Fruit fly (Drosophila melanogaster) whole organism, embryonic: Measurements from ENCODE around the gene CG33346.

Experiments used
- Abd-B ChIP-seq: fragments of 200-800 bp; sonication (Bioruptor generic); optimal IDR thresholded peaks from 2 replicates; lab custom pipeline; 2018; ENCODE audit warnings: missing biosample characterization, mild to moderate bottlenecking, missing genetic modification characterization, moderate library complexity
- B-H2 ChIP-seq: fragments of 200-800 bp; sonication (Bioruptor generic); optimal IDR thresholded peaks from 2 replicates; lab custom pipeline; 2018; ENCODE audit warnings: missing biosample characterization, mild to moderate bottlenecking, missing genetic modification characterization
- Bdp1 ChIP-seq: fragments of 200-800 bp; sonication (Bioruptor generic); optimal IDR thresholded peaks from 3 replicates; lab custom pipeline; 2016; ENCODE audit warnings: missing biosample characterization, missing genetic modification characterization
- CG10147 ChIP-seq: fragments of 200-800 bp; sonication (Bioruptor generic); optimal IDR thresholded peaks from 2 replicates; lab custom pipeline; 2019; ENCODE audit warnings: missing biosample characterization, mild to moderate bottlenecking, missing genetic modification characterization, moderate library complexity
- CG10209 ChIP-seq: fragments of 200-800 bp; sonication (Bioruptor generic); optimal IDR thresholded peaks from 3 replicates; lab custom pipeline; 2017; ENCODE audit warnings: missing biosample characterization, mild to moderate bottlenecking, missing genetic modification characterization, missing genetic modification reagents
- CG1024 ChIP-seq: fragments of 200-800 bp; sonication (Bioruptor generic); IDR thresholded peaks from 2 replicates; pipeline ENCODE4 v1.3.6; 2022; ENCODE audit warnings: missing biosample characterization, missing genetic modification characterization
- CG10979 ChIP-seq: fragments of 200-800 bp; sonication (Bioruptor generic); optimal IDR thresholded peaks from 2 replicates; lab custom pipeline; 2018; ENCODE audit warnings: missing biosample characterization, mild to moderate bottlenecking, missing genetic modification characterization, moderate library complexity
- CG12236 ChIP-seq: fragments of 200-800 bp; sonication (Bioruptor generic); optimal IDR thresholded peaks from 2 replicates; lab custom pipeline; 2016; ENCODE audit warnings: missing biosample characterization, missing genetic modification characterization
- CG17568 ChIP-seq: fragments of 200-800 bp; sonication (Bioruptor generic); optimal IDR thresholded peaks from 2 replicates; lab custom pipeline; 2018; ENCODE audit warnings: missing biosample characterization, mild to moderate bottlenecking, missing genetic modification characterization, moderate library complexity
- CG17802 ChIP-seq: fragments of 200-800 bp; sonication (Bioruptor generic); optimal IDR thresholded peaks from 2 replicates; lab custom pipeline; 2018; ENCODE audit warnings: missing biosample characterization, mild to moderate bottlenecking, missing genetic modification characterization, moderate library complexity
- CG2202 ChIP-seq: fragments of 200-800 bp; sonication (Bioruptor generic); optimal IDR thresholded peaks from 2 replicates; lab custom pipeline; 2018; ENCODE audit warnings: missing biosample characterization, mild to moderate bottlenecking, missing genetic modification characterization
- CG2678 ChIP-seq: fragments of 200-800 bp; sonication (Bioruptor generic); optimal IDR thresholded peaks from 3 replicates; lab custom pipeline; 2019; ENCODE audit warnings: missing biosample characterization, mild to moderate bottlenecking, missing genetic modification characterization, moderate library complexity
- CG30431 ChIP-seq: fragments of 200-800 bp; sonication (Bioruptor generic); optimal IDR thresholded peaks from 2 replicates; lab custom pipeline; 2017; ENCODE audit warnings: missing biosample characterization, missing genetic modification characterization
- CG33557 ChIP-seq: fragments of 200-800 bp; sonication (Bioruptor generic); optimal IDR thresholded peaks from 2 replicates; lab custom pipeline; 2019; ENCODE audit warnings: missing biosample characterization, mild to moderate bottlenecking, missing genetic modification characterization, moderate library complexity
- CG4282 ChIP-seq: fragments of 200-800 bp; sonication (Bioruptor generic); optimal IDR thresholded peaks from 2 replicates; lab custom pipeline; 2016; ENCODE audit warnings: missing biosample characterization, missing genetic modification characterization
- CG4424 ChIP-seq: fragments of 200-800 bp; sonication (Bioruptor generic); optimal IDR thresholded peaks from 3 replicates; lab custom pipeline; 2016; ENCODE audit warnings: missing biosample characterization, missing genetic modification characterization
- CG6683 ChIP-seq: fragments of 200-800 bp; sonication (Bioruptor generic); optimal IDR thresholded peaks from 2 replicates; lab custom pipeline; 2017; ENCODE audit warnings: missing biosample characterization, mild to moderate bottlenecking, missing genetic modification characterization, missing genetic modification reagents
- CG6689 ChIP-seq: fragments of 200-800 bp; sonication (Bioruptor generic); IDR thresholded peaks from 2 replicates; pipeline ENCODE4 v1.3.6; 2022; ENCODE audit warnings: missing biosample characterization, missing genetic modification characterization
- CG7745 ChIP-seq: fragments of 200-800 bp; sonication (Bioruptor generic); optimal IDR thresholded peaks from 2 replicates; lab custom pipeline; 2018; ENCODE audit warnings: missing biosample characterization, mild to moderate bottlenecking, missing genetic modification characterization, moderate library complexity
- CG7839 ChIP-seq: fragments of 200-800 bp; sonication (Bioruptor generic); optimal IDR thresholded peaks from 3 replicates; lab custom pipeline; 2018; ENCODE audit warnings: missing biosample characterization, mild to moderate bottlenecking, missing genetic modification characterization, moderate library complexity
- CG8924 ChIP-seq: fragments of 200-800 bp; optimal IDR thresholded peaks from 3 replicates; lab custom pipeline; 2019; ENCODE audit warnings: missing biosample characterization, mild to moderate bottlenecking, missing genetic modification characterization, moderate library complexity
- CG9876 ChIP-seq: fragments of 200-800 bp; sonication (Bioruptor generic); optimal IDR thresholded peaks from 2 replicates; lab custom pipeline; 2016; ENCODE audit warnings: missing biosample characterization, missing genetic modification characterization
- Chrac-16 ChIP-seq: fragments of 200-800 bp; sonication (Bioruptor generic); optimal IDR thresholded peaks from 3 replicates; lab custom pipeline; 2016; ENCODE audit warnings: missing biosample characterization, missing genetic modification characterization
- Dip3 ChIP-seq: fragments of 200-800 bp; sonication (Bioruptor generic); optimal IDR thresholded peaks from 3 replicates; lab custom pipeline; 2016; ENCODE audit warnings: missing biosample characterization, missing genetic modification characterization
- E2f2 ChIP-seq: fragments of 200-800 bp; sonication (Bioruptor generic); IDR thresholded peaks from 2 replicates; pipeline ENCODE4 v1.3.6; 2022; ENCODE audit warnings: missing biosample characterization, missing genetic modification characterization
- HmgD ChIP-seq: fragments of 200-800 bp; sonication (Bioruptor generic); optimal IDR thresholded peaks from 3 replicates; lab custom pipeline; 2016; ENCODE audit warnings: missing biosample characterization, missing genetic modification characterization
- Hmx ChIP-seq: fragments of 200-800 bp; sonication (Bioruptor generic); optimal IDR thresholded peaks from 2 replicates; lab custom pipeline; 2016; ENCODE audit warnings: missing biosample characterization, missing genetic modification characterization
- Hr51 ChIP-seq, 2 experiments: fragments of 200-800 bp; sonication (Bioruptor generic); optimal IDR thresholded peaks; 2 replicates in 1 of 2; 3 replicates in 1 of 2; lab custom pipeline; 2016 to 2018; ENCODE audit warnings: missing biosample characterization in 2 of 2, missing genetic modification characterization in 2 of 2, mild to moderate bottlenecking in 1 of 2, moderate library complexity in 1 of 2
- Hsf ChIP-seq: fragments of 200-800 bp; sonication (Bioruptor generic); optimal IDR thresholded peaks from 3 replicates; lab custom pipeline; 2016; ENCODE audit warnings: missing biosample characterization, missing genetic modification characterization
- Lim3 ChIP-seq: fragments of 200-800 bp; sonication (Bioruptor generic); IDR thresholded peaks from 2 replicates; pipeline ENCODE4 v1.3.6; 2022; ENCODE audit warnings: missing biosample characterization, missing genetic modification characterization
- Myb ChIP-seq: fragments of 200-800 bp; sonication (Bioruptor generic); optimal IDR thresholded peaks from 2 replicates; lab custom pipeline; 2016; ENCODE audit warnings: missing biosample characterization, missing genetic modification characterization
- NC2β ChIP-seq: fragments of 200-800 bp; sonication (Bioruptor generic); optimal IDR thresholded peaks from 2 replicates; lab custom pipeline; 2016; ENCODE audit warnings: missing biosample characterization, missing genetic modification characterization
- Oaz ChIP-seq: fragments of 200-800 bp; sonication (Bioruptor generic); IDR thresholded peaks from 2 replicates; pipeline ENCODE4 v1.3.6; 2022; ENCODE audit warnings: missing biosample characterization, missing genetic modification characterization
- Pdp1 ChIP-seq, 2 experiments: fragments of 200-800 bp; sonication (Bioruptor generic); optimal IDR thresholded peaks; 3 replicates each; lab custom pipeline; 2016; ENCODE audit warnings: missing biosample characterization in 2 of 2, missing genetic modification characterization in 2 of 2, mild to moderate bottlenecking in 1 of 2, moderate library complexity in 1 of 2
- Stat92E ChIP-seq, 3 experiments: fragments of >200 bp in 2 of 3; fragments of 200-800 bp in 1 of 3; sonication (Bioruptor generic) in 1 of 3; optimal IDR thresholded peaks; 2 replicates each; lab custom pipeline; 2017 to 2019; ENCODE audit warnings: missing biosample characterization in 3 of 3, missing genetic modification characterization in 3 of 3, mild to moderate bottlenecking in 1 of 3, moderate library complexity in 1 of 3
- Xrp1 ChIP-seq: fragments of 200-800 bp; sonication (Bioruptor generic); IDR thresholded peaks from 2 replicates; pipeline ENCODE4 v1.3.6; 2022; ENCODE audit warnings: missing biosample characterization, missing genetic modification characterization
- ci ChIP-seq: fragments of 200-800 bp; sonication (Bioruptor generic); IDR thresholded peaks from 3 replicates; pipeline ENCODE4 v1.3.6; 2022; ENCODE audit warnings: missing biosample characterization, missing genetic modification characterization
- ems ChIP-seq: fragments of 200-800 bp; sonication (Bioruptor generic); optimal IDR thresholded peaks from 3 replicates; lab custom pipeline; 2016; ENCODE audit warnings: missing biosample characterization, missing genetic modification characterization
- eyg ChIP-seq: fragments of 200-800 bp; sonication (Bioruptor generic); optimal IDR thresholded peaks from 3 replicates; lab custom pipeline; 2016; ENCODE audit warnings: missing biosample characterization, missing genetic modification characterization
- fu2 ChIP-seq: fragments of 200-800 bp; sonication (Bioruptor generic); optimal IDR thresholded peaks from 2 replicates; lab custom pipeline; 2016; ENCODE audit warnings: missing biosample characterization, missing genetic modification characterization
- gem ChIP-seq: fragments of 200-800 bp; sonication (Bioruptor generic); optimal IDR thresholded peaks from 2 replicates; lab custom pipeline; 2019; ENCODE audit warnings: missing biosample characterization, mild to moderate bottlenecking, missing genetic modification characterization, moderate library complexity
- gt ChIP-seq: fragments of 200-800 bp; sonication (Bioruptor generic); IDR thresholded peaks from 2 replicates; pipeline ENCODE4 v1.3.6; 2022; ENCODE audit warnings: missing biosample characterization, missing genetic modification characterization
- lola ChIP-seq, 3 experiments: fragments of >200 bp in 2 of 3; fragments of 200-800 bp in 1 of 3; sonication (Bioruptor generic) in 1 of 3; optimal IDR thresholded peaks; 2 replicates each; lab custom pipeline; 2017 to 2019; ENCODE audit warnings: missing biosample characterization in 3 of 3, missing genetic modification characterization in 3 of 3, mild to moderate bottlenecking in 1 of 3, moderate library complexity in 1 of 3
- nerfin-1 ChIP-seq: fragments of 200-800 bp; sonication (Bioruptor generic); optimal IDR thresholded peaks from 3 replicates; lab custom pipeline; 2019; ENCODE audit warnings: missing biosample characterization, mild to moderate bottlenecking, missing genetic modification characterization, moderate library complexity
- nerfin-2 ChIP-seq: fragments of 200-800 bp; sonication (Bioruptor generic); IDR thresholded peaks from 2 replicates; pipeline ENCODE4 v1.3.6; 2022; ENCODE audit warnings: missing biosample characterization, missing genetic modification characterization; ENCODE audit not compliant: partially characterized antibody
- onecut ChIP-seq: fragments of 200-800 bp; sonication (Bioruptor generic); IDR thresholded peaks from 2 replicates; pipeline ENCODE4 v1.3.6; 2022; ENCODE audit warnings: missing biosample characterization, missing genetic modification characterization
- pros ChIP-seq: fragments of 200-800 bp; sonication (Bioruptor generic); optimal IDR thresholded peaks from 3 replicates; lab custom pipeline; 2019; ENCODE audit warnings: missing biosample characterization, mild to moderate bottlenecking, missing genetic modification characterization, moderate library complexity
- ranshi ChIP-seq: fragments of 200-800 bp; sonication (Bioruptor generic); IDR thresholded peaks from 2 replicates; pipeline ENCODE4 v1.3.6; 2022; ENCODE audit warnings: missing biosample characterization, missing genetic modification characterization
- slou ChIP-seq: fragments of 200-800 bp; sonication (Bioruptor generic); optimal IDR thresholded peaks from 3 replicates; lab custom pipeline; 2016; ENCODE audit warnings: missing biosample characterization, missing genetic modification characterization
- tll ChIP-seq, 2 experiments: fragments of 200-800 bp in 1 of 2; fragments of >200 bp in 1 of 2; sonication (Bioruptor generic) in 1 of 2; optimal IDR thresholded peaks; 2 replicates each; lab custom pipeline; 2017 to 2019; ENCODE audit warnings: missing biosample characterization in 2 of 2, missing genetic modification characterization in 2 of 2, mild to moderate bottlenecking in 1 of 2, moderate library complexity in 1 of 2

Gene CG33346

dm6 chr3R:28672134-28672533 is 3.1 kb downstream of the CG33346 start (continued):
- TF ChIP-seq fu2 = peak; percentile 67
- peak; percentile 86 for TF ChIP-seq CG17802 (tag; lab: Kevin White, UChicago)
- peak; percentile 62 for TF ChIP-seq eyg (GFP tag; lab: Kevin White, UChicago)
- peak; percentile 58 for TF ChIP-seq Dip3 (GFP tag; lab: Kevin White, UChicago)
- TF ChIP-seq CG6689 (GFP tag; lab: Robert Waterston, UW) = peak; percentile 72
- peak; percentile 80 for TF ChIP-seq gem (tag; lab: Kevin White, UChicago)
- peak; percentile 59 for TF ChIP-seq nerfin-1 (tag; lab: Kevin White, UChicago)
- peak; percentile 65 for TF ChIP-seq Abd-B (GFP tag; lab: Kevin White, UChicago)
- peak; percentile 54 for TF ChIP-seq Myb
- TF ChIP-seq CG10147 = no peak
- TF ChIP-seq nerfin-2 = no peak
- TF ChIP-seq Stat92E (GFP tag; optimal IDR thresholded peaks at IDR 0.05; lab: Kevin White, UChicago) = no peak
- no peak for TF ChIP-seq tll (GFP tag; optimal IDR thresholded peaks at IDR 0.05; lab: Kevin White, UChicago)
- TF ChIP-seq ranshi (GFP tag; lab: Robert Waterston, UW) = peak; percentile 82
- TF ChIP-seq CG9876 = peak; percentile 91
- TF ChIP-seq Hsf (GFP tag; lab: Kevin White, UChicago) = peak; percentile 93
- peak; percentile 71 for TF ChIP-seq CG10209
- peak; percentile 70 to 78 for TF ChIP-seq Hr51 (GFP tag; optimal IDR thresholded peaks at IDR 0.05; lab: Kevin White, UChicago)
- TF ChIP-seq CG17568 (GFP tag; lab: Kevin White, UChicago) = no peak
- TF ChIP-seq CG30431 (GFP tag; lab: Kevin White, UChicago) = peak; percentile 90
- TF ChIP-seq E2f2 = peak; percentile 99
- TF ChIP-seq gt (GFP tag; lab: Robert Waterston, UW) = peak; percentile 66
- peak in 1 of 2 experiments; percentile 90 for TF ChIP-seq Pdp1 (GFP tag; optimal IDR thresholded peaks at IDR 0.05; lab: Kevin White, UChicago)
- TF ChIP-seq Bdp1 = peak; percentile 32
- TF ChIP-seq ci (GFP tag; lab: Robert Waterston, UW) = peak; percentile 94
- TF ChIP-seq CG7745 = no peak
- TF ChIP-seq CG4282 (GFP tag; lab: Kevin White, UChicago) = peak; percentile 46
- peak; percentile 69 for TF ChIP-seq ems
- peak; percentile 80 for TF ChIP-seq CG4424 (GFP tag; lab: Kevin White, UChicago)
- no peak for TF ChIP-seq CG33557 (GFP tag; lab: Kevin White, UChicago)
- TF ChIP-seq CG8924 (tag; lab: Kevin White, UChicago) = no peak
- peak; percentile 65 for TF ChIP-seq Oaz (GFP tag; lab: Robert Waterston, UW)
- TF ChIP-seq NC2β (GFP tag; lab: Kevin White, UChicago) = peak; percentile 93
- peak; percentile 87 for TF ChIP-seq CG7839
- TF ChIP-seq B-H2 (GFP tag; lab: Kevin White, UChicago) = peak; percentile 87
- TF ChIP-seq lola (GFP tag; optimal IDR thresholded peaks at IDR 0.05; lab: Kevin White, UChicago) = no peak
- peak; percentile 76 for TF ChIP-seq CG12236 (GFP tag; lab: Kevin White, UChicago)
- no peak for TF ChIP-seq Hmx (GFP tag; lab: Kevin White, UChicago)
- TF ChIP-seq slou (GFP tag; lab: Kevin White, UChicago) = peak; percentile 52
- peak; percentile 74 for TF ChIP-seq CG2202 (tag; lab: Kevin White, UChicago)
- TF ChIP-seq Lim3 (GFP tag; lab: Robert Waterston, UW) = no peak
- no peak for TF ChIP-seq CG10979 (tag; lab: Kevin White, UChicago)
- peak; percentile 70 for TF ChIP-seq CG2678 (tag; lab: Kevin White, UChicago)
- TF ChIP-seq onecut (GFP tag; lab: Robert Waterston, UW) = peak; percentile 90
- TF ChIP-seq CG6683 (GFP tag; lab: Kevin White, UChicago) = no peak
- no peak for TF ChIP-seq pros (GFP tag; lab: Kevin White, UChicago)
- peak; percentile 93 for TF ChIP-seq HmgD
- no peak; the same call in 1 of the 2 replicates for TF ChIP-seq Xrp1 (GFP tag; lab: Robert Waterston, UW)
- TF ChIP-seq CG1024 = peak; percentile 88
- peak; percentile 92 for TF ChIP-seq Chrac-16
